Fruit fly (Drosophila melanogaster): ENCODE results near the gene CG7988.
A peak's percentile ranks its signal among the peaks of the same experiment; 100 is the strongest.

Gene CG7988

dm6 chr3R:18267489-18267888, 47.2 kb downstream of the CG7988 start, which contains the start of gene CG18599 (continued):
- TF ChIP-seq NC2β (GFP tag; optimal IDR thresholded peaks at IDR 0.05) (no peak), BEAF-32 (GFP tag; optimal IDR thresholded peaks at IDR 0.05) (no peak), Dref (GFP tag; IDR thresholded peaks at IDR 0.05) (no peak), sc (optimal IDR thresholded peaks at IDR 0.05) (no peak), sc (GFP tag; optimal IDR thresholded peaks at IDR 0.05) (no peak), CG12155 (GFP tag; optimal IDR thresholded peaks at IDR 0.05) (no peak), CG17829 (tag; optimal IDR thresholded peaks at IDR 0.05) (no peak), zf30C (GFP tag; optimal IDR thresholded peaks at IDR 0.05) (no peak), lab (GFP tag; optimal IDR thresholded peaks at IDR 0.05) (no peak), CG6683 (GFP tag; optimal IDR thresholded peaks at IDR 0.05) (no peak), HHEX (GFP tag; optimal IDR thresholded peaks at IDR 0.05) (no peak), E2f2 (GFP tag; IDR thresholded peaks at IDR 0.05) (no peak), Elba2 (GFP tag; optimal IDR thresholded peaks at IDR 0.05) (no peak), inv (GFP tag; IDR thresholded peaks at IDR 0.05; ENCODE audit: partially characterized antibody) (no peak), CG6272 (GFP tag; IDR thresholded peaks at IDR 0.05) (0 out of 2 replicates have a peak, but pooled peaks have one; percentile 25), CG32772 (GFP tag; IDR thresholded peaks at IDR 0.05) (no peak), gsb (GFP tag; IDR thresholded peaks at IDR 0.05) (no peak), CG10274 (GFP tag; optimal IDR thresholded peaks at IDR 0.05) (no peak), aop (GFP tag; IDR thresholded peaks at IDR 0.05) (no peak), H15 (GFP tag; IDR thresholded peaks at IDR 0.05) (no peak), CG9437 (GFP tag; optimal IDR thresholded peaks at IDR 0.05) (no peak), Scr (GFP tag; IDR thresholded peaks at IDR 0.05; ENCODE audit: partially characterized antibody) (no peak), CG15479 (GFP tag; optimal IDR thresholded peaks at IDR 0.05) (no peak), CG12236 (GFP tag; optimal IDR thresholded peaks at IDR 0.05) (no peak), CG7556 (GFP tag; optimal IDR thresholded peaks at IDR 0.05) (no peak), Bdp1 (GFP tag; optimal IDR thresholded peaks at IDR 0.05) (no peak)

- TF ChIP-seq dysf (GFP tag; IDR thresholded peaks at IDR 0.05) (no peak), CG4360 (GFP tag; IDR thresholded peaks at IDR 0.05) (peak; percentile 91), nerfin-1 (tag; optimal IDR thresholded peaks at IDR 0.05) (peak; percentile 17), Doc3 (GFP tag; IDR thresholded peaks at IDR 0.05; ENCODE audit: partially characterized antibody) (no peak), Ets65A (GFP tag) (peak; percentile 92), MESR4 (GFP tag; optimal IDR thresholded peaks at IDR 0.05) (no peak), CG34224 (GFP tag; IDR thresholded peaks at IDR 0.05; ENCODE audit: partially characterized antibody) (0 out of 3 replicates have a peak, but pooled peaks have one; percentile 15), CG4854 (GFP tag; optimal IDR thresholded peaks at IDR 0.05) (no peak), fru (optimal IDR thresholded peaks at IDR 0.05) (no peak), Deaf1 (tag; optimal IDR thresholded peaks at IDR 0.05) (peak; percentile 42), insv (GFP tag; optimal IDR thresholded peaks at IDR 0.05) (no peak), CG10366 (GFP tag; IDR thresholded peaks at IDR 0.05) (no peak), psq (GFP tag; optimal IDR thresholded peaks at IDR 0.05) (no peak), Adf1 (GFP tag; IDR thresholded peaks at IDR 0.05) (peak; percentile 67), sna (GFP tag; IDR thresholded peaks at IDR 0.05; ENCODE audit: partially characterized antibody) (0 out of 2 replicates have a peak, but pooled peaks have one; percentile 27), seq (GFP tag; IDR thresholded peaks at IDR 0.05) (peak; percentile 71; the same call in 1 of the 2 replicates), E2f2 (GFP tag; IDR thresholded peaks at IDR 0.05) (no peak), Dfd (GFP tag; optimal IDR thresholded peaks at IDR 0.05) (peak in 1 of 2 experiments; percentile 39), Nf-YC (tag; optimal IDR thresholded peaks at IDR 0.05) (peak; percentile 90), Vsx1 (GFP tag; optimal IDR thresholded peaks at IDR 0.05) (no peak), dan (GFP tag; IDR thresholded peaks at IDR 0.05) (no peak), Meics (GFP tag; optimal IDR thresholded peaks at IDR 0.05) (no peak), ewg (GFP tag; optimal IDR thresholded peaks at IDR 0.05) (peak; percentile 96), Nf-YB (GFP tag; optimal IDR thresholded peaks at IDR 0.05) (peak; percentile 73), CG17359 (tag; optimal IDR thresholded peaks at IDR 0.05) (no peak)
Measured at dm6 chr3R:18269744-18270348, 49.5 kb downstream of the CG7988 start.

All from whole organism, embryonic.